Fruit fly (Drosophila melanogaster) S2 (cell line): ENCODE results near the gene CG17078.

ENCODE experiments used
- CG8478 ChIP-seq: fragments of >200 bp; optimal IDR thresholded peaks from 2 replicates; lab custom pipeline; 2018
- CTCF ChIP-seq, 2 experiments: fragments of >200 bp; optimal IDR thresholded peaks; 2 replicates each; lab custom pipeline; 2018

CG17078 gene

dm6 chr2L:243819-244218, 34.2 kb downstream of the CG17078 start:
- TF ChIP-seq CG8478 (lab: Kevin White, UChicago): no peak
- TF ChIP-seq CTCF (optimal IDR thresholded peaks at IDR 0.05; lab: Kevin White, UChicago): no peak

DNA sequence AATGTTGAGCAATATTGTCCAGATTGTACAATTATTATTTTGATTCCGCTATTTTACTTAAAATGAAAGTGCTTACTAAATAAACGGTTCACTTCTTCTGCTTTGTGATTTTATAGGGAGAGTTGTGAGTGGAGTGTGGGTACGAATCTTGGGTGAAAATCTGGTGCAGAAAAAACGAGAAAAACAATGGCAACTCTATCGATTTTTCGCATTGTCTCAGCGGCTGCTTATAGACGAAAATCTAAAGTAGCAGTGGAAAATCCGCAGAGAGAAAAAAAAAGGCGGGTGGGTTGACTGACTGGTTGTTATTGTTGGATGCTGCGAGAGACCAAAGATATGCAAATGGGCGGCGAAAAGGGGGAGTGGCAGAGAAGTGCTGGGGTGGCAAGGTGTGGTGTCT, 34.9 kb downstream of the CG17078 start:
- TF ChIP-seq CTCF (optimal IDR thresholded peaks at IDR 0.05; lab: Kevin White, UChicago) (no peak), CG8478 (lab: Kevin White, UChicago) (no peak)

dm6 chr2L:241415-241814, 36.6 kb downstream of the CG17078 start:
- TF ChIP-seq CTCF (optimal IDR thresholded peaks at IDR 0.05; lab: Kevin White, UChicago) (no peak), CG8478 (lab: Kevin White, UChicago) (no peak)

dm6 chr2L:240176-240769, 37.8 kb downstream of the CG17078 start:
- TF ChIP-seq CTCF (optimal IDR thresholded peaks at IDR 0.05; lab: Kevin White, UChicago) (no peak), CG8478 (lab: Kevin White, UChicago) (no peak)

DNA sequence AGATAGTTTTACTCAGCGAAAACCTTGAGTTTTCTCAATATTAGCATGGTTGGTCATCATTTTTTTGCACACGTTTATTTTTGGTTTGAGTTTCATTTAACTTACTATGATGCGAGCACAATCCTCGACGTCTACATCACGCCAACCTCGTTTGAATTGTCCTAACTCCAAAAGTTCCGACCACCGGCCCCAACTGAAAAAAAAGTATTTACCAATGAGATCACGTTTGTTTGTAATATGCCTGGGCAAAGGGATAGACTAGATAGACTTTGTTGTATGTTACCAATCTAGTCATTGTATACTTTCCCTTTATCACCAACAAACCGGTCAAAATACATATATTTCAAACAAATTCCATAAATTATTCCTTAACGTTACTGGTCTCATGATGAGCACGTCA, 45.8 kb downstream of the CG17078 start, which contains the start of gene CG13693:
Gene CG13693 (plus strand): TSS at position 301 of the 400 bp plus-strand sequence.
- TF ChIP-seq CTCF (optimal IDR thresholded peaks at IDR 0.05; lab: Kevin White, UChicago) (no peak), CG8478 (lab: Kevin White, UChicago) (no peak)

DNA sequence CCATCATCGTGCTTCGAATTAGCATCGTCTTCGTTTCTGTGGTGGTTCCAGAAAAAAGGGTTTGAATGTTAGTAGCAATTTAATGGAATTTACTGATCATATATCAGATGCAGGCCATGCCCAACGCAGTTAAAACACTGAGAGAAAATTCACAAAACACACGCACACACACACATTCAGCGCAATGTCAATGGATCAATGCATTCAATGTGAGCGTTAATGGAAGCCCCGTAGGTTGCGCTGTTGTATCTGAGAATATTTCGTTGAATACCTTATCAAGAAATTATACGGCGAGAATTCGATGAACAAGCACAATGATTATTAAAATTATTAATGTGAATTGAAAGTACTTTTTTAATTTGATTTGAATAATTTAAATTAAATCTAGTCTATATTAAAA, 49.8 kb downstream of the CG17078 start:
- no peak for TF ChIP-seq CTCF (optimal IDR thresholded peaks at IDR 0.05; lab: Kevin White, UChicago)
- TF ChIP-seq CG8478 (lab: Kevin White, UChicago): no peak

dm6 chr2L:225386-225682, 52.7 kb downstream of the CG17078 start:
- TF ChIP-seq CG8478 (lab: Kevin White, UChicago) (no peak), CTCF (optimal IDR thresholded peaks at IDR 0.05; lab: Kevin White, UChicago) (no peak)
